Worm (Caenorhabditis elegans): ENCODE measurements around the gene gur-5.

ce11 chrII:5282740-5283281, 2.3 kb upstream of the gur-5 start:
- no peak for TF ChIP-seq nhr-77 (tag; optimal IDR thresholded peaks at IDR 0.05)
- no peak for TF ChIP-seq elt-2 (tag; optimal IDR thresholded peaks at IDR 0.05)

Data from whole organism, L3 larva.